Fruit fly (Drosophila melanogaster) whole organism, embryonic: ENCODE results near the gene CG11710.

Source experiments
- Abd-B ChIP-seq: fragments of 200-800 bp; sonication (Bioruptor generic); optimal IDR thresholded peaks from 2 replicates; lab custom pipeline; 2018; ENCODE audit warnings: missing biosample characterization, mild to moderate bottlenecking, missing genetic modification characterization, moderate library complexity
- BEAF-32 ChIP-seq: fragments of 200-800 bp; sonication (Bioruptor generic); optimal IDR thresholded peaks from 3 replicates; lab custom pipeline; 2017; ENCODE audit warnings: missing biosample characterization, missing genetic modification characterization, mild to moderate bottlenecking, moderate library complexity, missing genetic modification reagents
- Blimp-1 ChIP-seq: fragments of 200-800 bp; sonication (Bioruptor generic); optimal IDR thresholded peaks from 3 replicates; lab custom pipeline; 2018; ENCODE audit warnings: missing biosample characterization, missing genetic modification characterization, mild to moderate bottlenecking, moderate library complexity, missing genetic modification reagents
- CG11456 ChIP-seq: fragments of 200-800 bp; sonication (Bioruptor generic); IDR thresholded peaks from 3 replicates; pipeline ENCODE4 v1.3.6; 2022; ENCODE audit warnings: missing biosample characterization, missing genetic modification characterization
- CG12155 ChIP-seq: fragments of 200-800 bp; sonication (Bioruptor generic); optimal IDR thresholded peaks from 3 replicates; lab custom pipeline; 2016; ENCODE audit warnings: missing biosample characterization, missing genetic modification characterization
- CG12391 ChIP-seq: fragments of 200-800 bp; sonication (Bioruptor generic); optimal IDR thresholded peaks from 3 replicates; lab custom pipeline; 2018; ENCODE audit warnings: missing biosample characterization, mild to moderate bottlenecking, missing genetic modification characterization, moderate library complexity
- CG13296 ChIP-seq: fragments of 200-800 bp; sonication (Bioruptor generic); optimal IDR thresholded peaks from 3 replicates; lab custom pipeline; 2018; ENCODE audit warnings: missing biosample characterization, mild to moderate bottlenecking, missing genetic modification characterization
- CG13894 ChIP-seq: fragments of 200-800 bp; sonication (Bioruptor generic); optimal IDR thresholded peaks from 3 replicates; lab custom pipeline; 2018; ENCODE audit warnings: missing biosample characterization, mild to moderate bottlenecking, missing genetic modification characterization, moderate library complexity
- CG14014 ChIP-seq: fragments of 200-800 bp; sonication (Bioruptor generic); IDR thresholded peaks from 2 replicates; pipeline ENCODE4 v1.3.6; 2022; ENCODE audit warnings: missing biosample characterization, missing genetic modification characterization
- CG14710 ChIP-seq: fragments of 200-800 bp; sonication (Bioruptor generic); optimal IDR thresholded peaks from 3 replicates; lab custom pipeline; 2019; ENCODE audit warnings: missing biosample characterization, mild to moderate bottlenecking, missing genetic modification characterization, moderate library complexity
- CG15011 ChIP-seq: fragments of 200-800 bp; sonication (Bioruptor generic); optimal IDR thresholded peaks from 3 replicates; lab custom pipeline; 2018; ENCODE audit warnings: missing biosample characterization, mild to moderate bottlenecking, missing genetic modification characterization
- CG15479 ChIP-seq: fragments of 200-800 bp; sonication (Bioruptor generic); optimal IDR thresholded peaks from 3 replicates; lab custom pipeline; 2019; ENCODE audit warnings: missing biosample characterization, mild to moderate bottlenecking, missing genetic modification characterization, moderate library complexity
- CG17568 ChIP-seq: fragments of 200-800 bp; sonication (Bioruptor generic); optimal IDR thresholded peaks from 2 replicates; lab custom pipeline; 2018; ENCODE audit warnings: missing biosample characterization, mild to moderate bottlenecking, missing genetic modification characterization, moderate library complexity
- CG3407 ChIP-seq: fragments of 200-800 bp; sonication (Bioruptor generic); optimal IDR thresholded peaks from 2 replicates; lab custom pipeline; 2018; ENCODE audit warnings: missing biosample characterization, mild to moderate bottlenecking, missing genetic modification characterization
- CG4730 ChIP-seq: fragments of 200-800 bp; sonication (Bioruptor generic); IDR thresholded peaks from 2 replicates; pipeline ENCODE4 v1.3.6; 2022; ENCODE audit warnings: missing biosample characterization, missing genetic modification characterization
- CG6254 ChIP-seq: fragments of 200-800 bp; sonication (Bioruptor generic); optimal IDR thresholded peaks from 3 replicates; lab custom pipeline; 2017; ENCODE audit warnings: mild to moderate bottlenecking, missing biosample characterization, missing genetic modification reagents, missing genetic modification characterization
- CG7839 ChIP-seq: fragments of 200-800 bp; sonication (Bioruptor generic); optimal IDR thresholded peaks from 3 replicates; lab custom pipeline; 2018; ENCODE audit warnings: missing biosample characterization, mild to moderate bottlenecking, missing genetic modification characterization, moderate library complexity
- CG7963 ChIP-seq: fragments of 200-800 bp; sonication (Bioruptor generic); IDR thresholded peaks from 3 replicates; pipeline ENCODE4 v1.3.6; 2022; ENCODE audit warnings: missing biosample characterization, missing genetic modification characterization; ENCODE audit not compliant: partially characterized antibody
- CG8359 ChIP-seq: fragments of 200-800 bp; sonication (Bioruptor generic); optimal IDR thresholded peaks from 2 replicates; lab custom pipeline; 2017; ENCODE audit warnings: missing biosample characterization, mild to moderate bottlenecking, missing genetic modification characterization, borderline replicate concordance
- Chrac-16 ChIP-seq: fragments of 200-800 bp; sonication (Bioruptor generic); optimal IDR thresholded peaks from 3 replicates; lab custom pipeline; 2016; ENCODE audit warnings: missing biosample characterization, missing genetic modification characterization
- D ChIP-seq, 2 experiments: fragments of 200-800 bp in 1 of 2; fragments of >200 bp in 1 of 2; sonication (Bioruptor generic) in 1 of 2; optimal IDR thresholded peaks; 2 replicates in 1 of 2; 3 replicates in 1 of 2; lab custom pipeline; 2017; ENCODE audit warnings: mild to moderate bottlenecking in 1 of 2, missing biosample characterization in 1 of 2, missing genetic modification characterization in 1 of 2, missing genetic modification reagents in 1 of 2
- D19B ChIP-seq: fragments of 200-800 bp; sonication (Bioruptor generic); optimal IDR thresholded peaks from 2 replicates; lab custom pipeline; 2017; ENCODE audit warnings: missing biosample characterization, mild to moderate bottlenecking, missing genetic modification characterization
- Ets65A ChIP-seq: fragments of 200-800 bp; sonication (Bioruptor generic); peaks from one replicate; lab custom pipeline; 2016; ENCODE audit warnings: missing biosample characterization, missing genetic modification characterization
- Fer3 ChIP-seq: fragments of 200-800 bp; sonication (Bioruptor generic); optimal IDR thresholded peaks from 2 replicates; lab custom pipeline; 2018; ENCODE audit warnings: missing biosample characterization, mild to moderate bottlenecking, missing genetic modification characterization, moderate library complexity
- Hr39 ChIP-seq: fragments of >200 bp; optimal IDR thresholded peaks from 2 replicates; lab custom pipeline; 2017
- Mrtf ChIP-seq: fragments of 200-800 bp; sonication (Bioruptor generic); IDR thresholded peaks from 3 replicates; pipeline ENCODE4 v1.3.6; 2022; ENCODE audit warnings: missing biosample characterization, missing genetic modification characterization
- NC2α ChIP-seq: fragments of 200-800 bp; sonication (Bioruptor generic); optimal IDR thresholded peaks from 2 replicates; lab custom pipeline; 2016; ENCODE audit warnings: missing biosample characterization, missing genetic modification characterization
- Nf-YA ChIP-seq: fragments of 200-800 bp; sonication (Bioruptor generic); IDR thresholded peaks from 2 replicates; pipeline ENCODE4 v1.3.6; 2022; ENCODE audit warnings: missing biosample characterization, missing genetic modification characterization
- Poxn ChIP-seq: fragments of 200-800 bp; sonication (Bioruptor generic); IDR thresholded peaks from 2 replicates; pipeline ENCODE4 v1.3.6; 2022; ENCODE audit warnings: missing biosample characterization, missing genetic modification characterization
- Rx ChIP-seq: fragments of 200-800 bp; sonication (Bioruptor generic); IDR thresholded peaks from 2 replicates; pipeline ENCODE4 v1.3.6; 2022; ENCODE audit warnings: missing biosample characterization, missing genetic modification characterization
- Six4 ChIP-seq: fragments of 200-800 bp; sonication (Bioruptor generic); optimal IDR thresholded peaks from 2 replicates; lab custom pipeline; 2016; ENCODE audit warnings: missing biosample characterization, missing genetic modification characterization
- Trl ChIP-seq, 3 experiments: fragments of >200 bp in 2 of 3; fragments of 200-800 bp in 1 of 3; sonication (Bioruptor generic) in 1 of 3; optimal IDR thresholded peaks; 2 replicates in 1 of 3; 3 replicates in 2 of 3; lab custom pipeline; 2016 to 2017; ENCODE audit warnings: missing biosample characterization in 1 of 3, missing genetic modification characterization in 1 of 3
- al ChIP-seq: fragments of 200-800 bp; sonication (Bioruptor generic); IDR thresholded peaks from 2 replicates; pipeline ENCODE4 v1.3.6; 2022; ENCODE audit warnings: missing biosample characterization, missing genetic modification characterization
- ap ChIP-seq: fragments of 200-800 bp; sonication (Bioruptor generic); IDR thresholded peaks from 2 replicates; pipeline ENCODE4 v1.3.6; 2022; ENCODE audit warnings: missing biosample characterization, missing genetic modification characterization
- caup ChIP-seq: fragments of 200-800 bp; sonication (Bioruptor generic); optimal IDR thresholded peaks from 3 replicates; lab custom pipeline; 2017; ENCODE audit warnings: missing biosample characterization, mild to moderate bottlenecking, missing genetic modification characterization, moderate library complexity; ENCODE audit not compliant: severe bottlenecking
- dm ChIP-seq: fragments of 200-800 bp; sonication (Bioruptor generic); optimal IDR thresholded peaks from 3 replicates; lab custom pipeline; 2016; ENCODE audit warnings: missing biosample characterization, missing genetic modification characterization
- grn ChIP-seq: fragments of 200-800 bp; sonication (Bioruptor generic); optimal IDR thresholded peaks from 3 replicates; lab custom pipeline; 2017; ENCODE audit warnings: missing biosample characterization, missing genetic modification characterization
- kah ChIP-seq: fragments of 200-800 bp; sonication (Bioruptor generic); optimal IDR thresholded peaks from 2 replicates; lab custom pipeline; 2018; ENCODE audit warnings: missing biosample characterization, mild to moderate bottlenecking, missing genetic modification characterization
- nmo ChIP-seq: fragments of 200-800 bp; sonication (Bioruptor generic); optimal IDR thresholded peaks from 2 replicates; lab custom pipeline; 2018; ENCODE audit warnings: missing biosample characterization, mild to moderate bottlenecking, missing genetic modification characterization, moderate library complexity
- org-1 ChIP-seq: fragments of 200-800 bp; sonication (Bioruptor generic); optimal IDR thresholded peaks from 2 replicates; lab custom pipeline; 2017; ENCODE audit warnings: missing biosample characterization, missing genetic modification characterization
- pan ChIP-seq, 4 experiments: fragments of >200 bp in 3 of 4; fragments of 200-800 bp in 1 of 4; sonication (Bioruptor generic) in 1 of 4; optimal IDR thresholded peaks in 3 of 4; IDR thresholded peaks in 1 of 4; 2 replicates each; pipeline versions ENCODE4 v1.3.6 to Lab custom; 2017 to 2022; ENCODE audit warnings: missing biosample characterization in 2 of 4, missing genetic modification characterization in 2 of 4, mixed read lengths in 1 of 4
- pb ChIP-seq: fragments of 200-800 bp; sonication (Bioruptor generic); optimal IDR thresholded peaks from 3 replicates; lab custom pipeline; 2016; ENCODE audit warnings: missing biosample characterization, missing genetic modification characterization
- sens ChIP-seq: fragments of 200-800 bp; sonication (Bioruptor generic); peaks from one replicate; lab custom pipeline; 2016; ENCODE audit warnings: missing biosample characterization, missing genetic modification characterization
- shn ChIP-seq: fragments of 200-800 bp; sonication (Bioruptor generic); optimal IDR thresholded peaks from 3 replicates; lab custom pipeline; 2016; ENCODE audit warnings: missing biosample characterization, missing genetic modification characterization
- sug ChIP-seq: fragments of 200-800 bp; optimal IDR thresholded peaks from 2 replicates; lab custom pipeline; 2019; ENCODE audit warnings: missing biosample characterization, mild to moderate bottlenecking, missing genetic modification characterization, moderate library complexity
- tio ChIP-seq: fragments of 200-800 bp; sonication (Bioruptor generic); optimal IDR thresholded peaks from 2 replicates; lab custom pipeline; 2017; ENCODE audit warnings: missing biosample characterization, missing genetic modification characterization, inconsistent platforms
- trh ChIP-seq: fragments of 200-800 bp; sonication (Bioruptor generic); optimal IDR thresholded peaks from 2 replicates; lab custom pipeline; 2016; ENCODE audit warnings: missing biosample characterization, missing genetic modification characterization
- unpg ChIP-seq: fragments of 200-800 bp; sonication (Bioruptor generic); optimal IDR thresholded peaks from 3 replicates; lab custom pipeline; 2018; ENCODE audit warnings: missing biosample characterization, mild to moderate bottlenecking, missing genetic modification characterization, moderate library complexity
- yki ChIP-seq: fragments of >200 bp; optimal IDR thresholded peaks from 3 replicates; lab custom pipeline; 2018
- zen ChIP-seq: fragments of 200-800 bp; sonication (Bioruptor generic); optimal IDR thresholded peaks from 3 replicates; lab custom pipeline; 2018; ENCODE audit warnings: missing biosample characterization, mild to moderate bottlenecking, missing genetic modification characterization, moderate library complexity

The CG11710 gene

DNA sequence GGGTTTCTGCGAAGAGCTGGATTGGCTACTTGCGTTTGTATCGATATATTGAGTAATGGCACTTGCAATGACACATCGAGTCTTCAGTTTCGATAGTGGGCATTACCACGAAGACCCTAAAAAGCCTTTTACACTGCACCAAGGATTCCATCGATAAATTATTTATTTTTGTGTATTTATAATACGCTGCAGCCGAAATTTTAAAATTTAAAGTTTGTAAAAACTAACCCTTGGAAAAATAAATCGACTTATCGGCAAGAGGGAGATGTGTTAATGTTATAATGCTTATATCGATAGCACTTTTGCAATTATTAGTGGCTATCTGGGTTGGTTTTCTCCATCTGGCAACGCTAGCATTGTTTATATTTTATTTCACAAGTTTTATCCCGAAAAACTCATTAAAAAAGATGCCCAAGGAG, 5.7 kb downstream of the CG11710 start, which contains the start of the genes Pp4-19C and cactin (continued):
- TF ChIP-seq Chrac-16, result no peak
- TF ChIP-seq CG15479 (GFP tag; lab: Kevin White, UChicago), result no peak
- TF ChIP-seq CG7963 (GFP tag; lab: Robert Waterston, UW), result peak; percentile 81
- TF ChIP-seq D (optimal IDR thresholded peaks at IDR 0.05; lab: Kevin White, UChicago), result no peak
- no peak for TF ChIP-seq D (GFP tag; optimal IDR thresholded peaks at IDR 0.05; lab: Kevin White, UChicago)
- TF ChIP-seq Abd-B (GFP tag; lab: Kevin White, UChicago), result peak; percentile 48
- peak; percentile 53 for TF ChIP-seq zen (tag; lab: Kevin White, UChicago)
- TF ChIP-seq Six4 (GFP tag; lab: Kevin White, UChicago), result no peak
- peak; percentile 60 for TF ChIP-seq CG14710 (tag; lab: Kevin White, UChicago)
- no peak for TF ChIP-seq CG7839 (tag; lab: Kevin White, UChicago)
- TF ChIP-seq pb, result no peak
- no peak for TF ChIP-seq Hr39 (lab: Kevin White, UChicago)
- TF ChIP-seq Blimp-1 (GFP tag; lab: Kevin White, UChicago), result no peak
- TF ChIP-seq org-1 (GFP tag; lab: Kevin White, UChicago), result no peak
- no peak for TF ChIP-seq Nf-YA
- TF ChIP-seq CG12391, result peak; percentile 34
- no peak for TF ChIP-seq CG15011 (GFP tag; lab: Kevin White, UChicago)
- TF ChIP-seq CG11456, result no peak
- no peak for TF ChIP-seq CG4730
- no peak for TF ChIP-seq Trl (optimal IDR thresholded peaks at IDR 0.05; lab: Kevin White, UChicago)
- TF ChIP-seq Trl (GFP tag; optimal IDR thresholded peaks at IDR 0.05; lab: Kevin White, UChicago), result no peak
- no peak for TF ChIP-seq dm
- TF ChIP-seq trh, result no peak
- peak; percentile 79 for TF ChIP-seq sens (GFP tag; lab: Kevin White, UChicago)
- TF ChIP-seq sug (tag; lab: Kevin White, UChicago), result no peak
- TF ChIP-seq ap, result no peak
- no peak for TF ChIP-seq CG17568 (GFP tag; lab: Kevin White, UChicago)
- TF ChIP-seq al (GFP tag; lab: Robert Waterston, UW), result no peak
- no peak for TF ChIP-seq grn (GFP tag; lab: Kevin White, UChicago)
- no peak for TF ChIP-seq NC2α
- no peak for TF ChIP-seq yki (lab: Kevin White, UChicago)
- no peak for TF ChIP-seq CG13296
- TF ChIP-seq Rx (GFP tag; lab: Robert Waterston, UW), result no peak
- no peak for TF ChIP-seq CG8359
- no peak for TF ChIP-seq Mrtf
- peak; percentile 69 for TF ChIP-seq nmo (GFP tag; lab: Kevin White, UChicago)
- TF ChIP-seq Ets65A (GFP tag; lab: Kevin White, UChicago), result no peak
- no peak for TF ChIP-seq pan (optimal IDR thresholded peaks at IDR 0.05; lab: Kevin White, UChicago)
- TF ChIP-seq pan (GFP tag; optimal IDR thresholded peaks at IDR 0.05 in 1 of 2, IDR thresholded peaks at IDR 0.05 in 1 of 2), result no peak
- no peak for TF ChIP-seq D19B (GFP tag; lab: Kevin White, UChicago)
- TF ChIP-seq shn, result peak; percentile 1
- TF ChIP-seq CG3407 (GFP tag; lab: Kevin White, UChicago), result no peak
- no peak for TF ChIP-seq caup (GFP tag; lab: Kevin White, UChicago)
- TF ChIP-seq CG12155 (GFP tag; lab: Kevin White, UChicago), result peak; percentile 15
- TF ChIP-seq unpg (GFP tag; lab: Kevin White, UChicago), result no peak
- TF ChIP-seq CG14014 (GFP tag; lab: Robert Waterston, UW), result no peak
- TF ChIP-seq kah (GFP tag; lab: Kevin White, UChicago), result no peak
- no peak for TF ChIP-seq CG6254
- peak; percentile 93 for TF ChIP-seq BEAF-32 (GFP tag; lab: Kevin White, UChicago)
- TF ChIP-seq tio (GFP tag; lab: Kevin White, UChicago), result no peak
- no peak for TF ChIP-seq Fer3 (tag; lab: Kevin White, UChicago)
- TF ChIP-seq Poxn (GFP tag; lab: Robert Waterston, UW), result no peak
- TF ChIP-seq CG13894 (tag; lab: Kevin White, UChicago), result no peak
